Fruit fly (Drosophila melanogaster): ENCODE measurements around the gene emc.

emc gene

DNA sequence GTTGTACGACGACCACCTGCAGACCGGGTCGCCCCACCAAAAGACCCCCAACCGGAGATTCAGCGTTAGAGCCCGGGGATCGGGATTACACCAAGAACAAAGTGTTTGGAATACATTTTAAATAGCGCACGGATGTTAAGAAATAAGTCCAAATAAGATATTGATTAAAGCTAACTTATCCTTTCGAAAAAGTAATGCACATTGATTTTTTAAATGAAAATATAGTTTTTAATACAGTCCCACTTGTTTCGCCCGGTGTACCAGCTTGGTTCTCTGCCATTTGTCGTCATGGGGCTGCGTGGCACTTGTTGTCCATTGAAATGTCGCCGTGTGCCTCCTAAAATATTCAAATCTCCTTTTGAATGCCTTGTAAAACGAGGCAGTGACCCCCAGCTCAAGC, 28.2 kb upstream of the emc start (continued):
- TF ChIP-seq nom (GFP tag; optimal IDR thresholded peaks at IDR 0.05) (no peak), CG4328 (GFP tag; optimal IDR thresholded peaks at IDR 0.05) (no peak), ATbp (GFP tag; optimal IDR thresholded peaks at IDR 0.05) (peak; percentile 46), CG14710 (tag; optimal IDR thresholded peaks at IDR 0.05) (peak; percentile 29), Hmr (GFP tag; optimal IDR thresholded peaks at IDR 0.05) (no peak), CG7357 (GFP tag; IDR thresholded peaks at IDR 0.05) (no peak), Usf (GFP tag; optimal IDR thresholded peaks at IDR 0.05) (no peak), CG17328 (GFP tag; IDR thresholded peaks at IDR 0.05) (no peak; the same call in 1 of the 2 replicates), Dll (GFP tag; IDR thresholded peaks at IDR 0.05; ENCODE audit: partially characterized antibody) (no peak), pros (GFP tag; optimal IDR thresholded peaks at IDR 0.05) (no peak), Sry-β (GFP tag; optimal IDR thresholded peaks at IDR 0.05) (no peak), hth (optimal IDR thresholded peaks at IDR 0.05) (no peak), Ptx1 (GFP tag; IDR thresholded peaks at IDR 0.05) (peak; percentile 31; the same call in 1 of the 2 replicates), lab (GFP tag; optimal IDR thresholded peaks at IDR 0.05) (no peak), YL-1 (GFP tag; optimal IDR thresholded peaks at IDR 0.05) (no peak), mam (GFP tag; optimal IDR thresholded peaks at IDR 0.05) (no peak), gsb (GFP tag; IDR thresholded peaks at IDR 0.05) (no peak), esg (GFP tag; conservative IDR thresholded peaks at IDR 0.05) (peak; percentile 41; the same call in 1 of the 2 replicates), CG17385 (GFP tag; optimal IDR thresholded peaks at IDR 0.05) (peak; percentile 4), Adf1 (GFP tag; IDR thresholded peaks at IDR 0.05) (no peak), CG9609 (GFP tag; optimal IDR thresholded peaks at IDR 0.05) (no peak), CHES-1-like (GFP tag; optimal IDR thresholded peaks at IDR 0.05) (no peak), CG2202 (tag; optimal IDR thresholded peaks at IDR 0.05) (no peak), slp2 (GFP tag; optimal IDR thresholded peaks at IDR 0.05) (peak; percentile 19), Rfx (GFP tag; IDR thresholded peaks at IDR 0.05) (no peak), CG18476 (GFP tag; optimal IDR thresholded peaks at IDR 0.05) (no peak), CG6689 (GFP tag; IDR thresholded peaks at IDR 0.05) (peak; percentile 43), tup (GFP tag; optimal IDR thresholded peaks at IDR 0.05) (no peak), chm (GFP tag; IDR thresholded peaks at IDR 0.05) (0 out of 2 replicates have a peak, but pooled peaks have one; percentile 26), al (GFP tag; IDR thresholded peaks at IDR 0.05) (no peak), CG30431 (GFP tag; optimal IDR thresholded peaks at IDR 0.05) (no peak), bigmax (GFP tag; optimal IDR thresholded peaks at IDR 0.05) (no peak), pb (GFP tag; optimal IDR thresholded peaks at IDR 0.05) (no peak), odd (GFP tag; optimal IDR thresholded peaks at IDR 0.05) (no peak), Ada2b (GFP tag; IDR thresholded peaks at IDR 0.05) (no peak), gce (GFP tag; IDR thresholded peaks at IDR 0.05) (no peak), pho (GFP tag; optimal IDR thresholded peaks at IDR 0.05) (no peak), lov (optimal IDR thresholded peaks at IDR 0.05) (no peak), lov (GFP tag; IDR thresholded peaks at IDR 0.05) (no peak), Kr (GFP tag; optimal IDR thresholded peaks at IDR 0.05) (no peak), CG10979 (tag; optimal IDR thresholded peaks at IDR 0.05) (peak; percentile 61), Six4 (GFP tag; optimal IDR thresholded peaks at IDR 0.05) (peak; percentile 10), CG15601 (tag; optimal IDR thresholded peaks at IDR 0.05) (peak; percentile 28), CG7987 (GFP tag; optimal IDR thresholded peaks at IDR 0.05) (no peak), emc (GFP tag; optimal IDR thresholded peaks at IDR 0.05) (no peak), knrl (GFP tag; IDR thresholded peaks at IDR 0.05; ENCODE audit: partially characterized antibody) (no peak), jing (GFP tag; optimal IDR thresholded peaks at IDR 0.05) (no peak), vnd (GFP tag; IDR thresholded peaks at IDR 0.05; ENCODE audit: partially characterized antibody) (no peak), lola (GFP tag; optimal IDR thresholded peaks at IDR 0.05) (peak in 1 of 3 experiments; percentile 54), her (GFP tag; optimal IDR thresholded peaks at IDR 0.05) (no peak), crol (GFP tag; IDR thresholded peaks at IDR 0.05) (no peak), Dp (GFP tag; optimal IDR thresholded peaks at IDR 0.05) (no peak)
